Worm (Caenorhabditis elegans) whole organism, L3 larva: ENCODE data around the gene cdf-1.

Source experiments
- fkh-10 ChIP-seq: sonication (generic microtip); optimal IDR thresholded peaks from 2 replicates; lab custom pipeline; 2017; ENCODE audit warnings: missing biosample characterization, missing genetic modification reagents, missing genetic modification characterization
- nfya-1 ChIP-seq: sonication (generic microtip); optimal IDR thresholded peaks from 2 replicates; lab custom pipeline; 2017; ENCODE audit warnings: missing genetic modification characterization, mild to moderate bottlenecking, missing compliant biosample characterization, antibody characterized with exemption, moderate library complexity; ENCODE audit not compliant: insufficient read depth
- nhr-12 ChIP-seq: fragments of 150-350 bp; optimal IDR thresholded peaks from 2 replicates; lab custom pipeline; 2014; ENCODE audit warnings: missing biosample characterization, missing genetic modification characterization
- nhr-76 ChIP-seq: fragments of 150-350 bp; sonication (generic microtip); optimal IDR thresholded peaks from 5 replicates; lab custom pipeline; 2014; ENCODE audit warnings: missing biosample characterization, missing genetic modification characterization
- pha-4 ChIP-seq: fragments of 150-350 bp; optimal IDR thresholded peaks from 2 replicates; lab custom pipeline; 2014; ENCODE audit warnings: missing biosample characterization, missing genetic modification reagents, missing genetic modification characterization
- snpc-4 ChIP-seq: fragments of 150-350 bp; optimal IDR thresholded peaks from 2 replicates; lab custom pipeline; 2014; ENCODE audit warnings: missing biosample characterization, missing genetic modification characterization

DNA sequence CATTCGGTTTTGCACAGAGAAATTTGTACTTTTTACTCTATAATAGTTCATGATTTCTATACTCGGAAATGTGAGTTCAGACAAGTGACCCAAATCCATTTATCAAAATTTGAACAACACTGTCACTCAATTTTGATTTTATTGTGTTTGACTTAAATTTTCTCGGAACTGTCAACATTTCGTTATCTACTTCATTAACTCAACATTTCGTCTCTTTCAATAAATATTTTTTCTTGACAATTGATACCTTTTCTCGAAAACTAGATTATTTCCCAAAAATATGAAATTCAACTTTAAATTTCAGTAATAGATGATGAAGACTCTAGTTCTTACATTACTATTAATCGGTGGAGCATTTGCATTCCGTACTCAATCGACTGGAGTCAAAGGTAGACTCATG is 5.7 kb upstream of the cdf-1 start, which contains the start of gene ttr-36:
- no peak for TF ChIP-seq nfya-1
- TF ChIP-seq nhr-76 (tag; lab: Kevin White, UChicago), result no peak
- no peak for TF ChIP-seq nhr-12 (tag; lab: Kevin White, UChicago)
- no peak for TF ChIP-seq snpc-4
- TF ChIP-seq pha-4, result no peak
- no peak for TF ChIP-seq fkh-10 (GFP tag; lab: Kevin White, UChicago)
